Worm (Caenorhabditis elegans) whole organism, dauer: ENCODE measurements around the gene C27H6.8.
"Not testable (repeated sequence)": the region's sequence is repeated elsewhere in the genome, so short reads cannot be mapped to it uniquely, and the experiment has no call there.

Source experiments
- unc-62 ChIP-seq: sonication (generic microtip); optimal IDR thresholded peaks from 2 replicates; lab custom pipeline; 2017; ENCODE audit warnings: missing biosample characterization, missing genetic modification reagents, missing genetic modification characterization

Gene C27H6.8

DNA sequence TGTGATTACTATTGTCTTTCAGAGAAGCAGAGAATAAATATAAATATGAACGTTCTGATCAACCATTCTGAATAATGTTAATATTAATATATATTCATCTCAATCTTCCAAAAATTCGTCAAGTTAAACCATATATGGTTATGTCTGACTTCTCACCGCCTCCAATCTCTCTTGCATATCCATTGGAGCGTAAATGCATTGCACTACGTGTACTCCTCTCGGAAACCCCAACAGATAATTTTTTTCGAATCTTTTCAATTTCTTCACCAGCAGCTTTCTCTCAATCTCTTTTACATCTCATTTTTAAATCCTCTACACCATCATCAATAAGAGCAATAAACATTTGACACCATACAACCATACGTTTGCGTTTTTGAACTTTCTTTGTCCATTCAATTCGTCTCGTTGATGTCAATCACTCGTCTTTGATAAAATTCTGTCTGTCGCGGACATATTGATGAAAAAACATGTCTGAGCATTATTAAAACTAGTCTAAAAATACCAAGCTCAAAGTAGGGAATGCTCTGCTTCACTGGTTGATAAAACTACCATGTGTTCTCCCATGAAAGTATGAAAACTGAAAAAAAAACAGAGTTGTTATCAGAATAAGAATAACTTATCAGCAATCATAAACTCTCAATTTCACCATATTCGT lies 15.9 kb upstream of the C27H6.8 start:
- no peak for TF ChIP-seq unc-62 (GFP tag; lab: Kevin White, UChicago)

DNA sequence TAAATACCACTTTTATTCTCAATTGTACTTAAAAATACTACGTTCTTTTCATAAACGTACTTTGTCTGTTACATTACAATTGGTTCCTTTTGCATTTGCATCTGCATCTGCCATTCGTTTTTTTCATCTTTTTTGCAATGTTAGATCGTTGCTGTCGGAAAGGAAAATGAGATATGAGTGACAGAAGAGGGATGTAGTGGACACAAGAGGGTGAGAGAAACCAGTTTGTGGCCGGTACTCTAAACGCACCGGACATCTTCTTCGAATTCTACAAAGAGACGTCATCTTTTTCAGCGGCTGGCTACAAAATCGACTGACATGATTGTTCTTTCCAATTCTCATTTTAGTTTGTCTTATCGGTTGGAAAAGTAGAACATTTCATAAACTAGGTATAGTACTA lies 15.1 kb upstream of the C27H6.8 start:
- TF ChIP-seq unc-62 (GFP tag; lab: Kevin White, UChicago): no peak

DNA sequence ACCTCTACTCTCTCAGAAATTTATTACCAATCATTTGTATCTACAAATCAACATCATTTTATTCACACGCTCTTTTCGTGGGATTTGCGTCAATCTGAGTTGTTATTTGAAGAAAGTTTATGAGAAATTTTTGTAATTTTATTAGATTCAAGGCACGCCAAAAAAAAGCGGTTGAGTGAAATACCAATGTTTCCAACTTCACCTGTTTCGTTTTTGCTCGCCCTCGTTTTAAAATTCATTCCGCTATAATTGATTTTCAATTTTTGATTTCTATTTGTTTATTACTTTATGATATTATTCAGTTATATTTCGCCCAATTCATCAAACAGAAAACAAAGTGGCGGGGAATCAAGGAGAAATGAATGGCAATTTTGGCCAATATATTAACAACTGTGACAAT lies 13.2 kb upstream of the C27H6.8 start, which contains the start of gene K08H10.10:
K08H10.10 (plus strand) TSS at position 301 of the 400 bp plus-strand sequence.
- TF ChIP-seq unc-62 (GFP tag; lab: Kevin White, UChicago): no peak

DNA sequence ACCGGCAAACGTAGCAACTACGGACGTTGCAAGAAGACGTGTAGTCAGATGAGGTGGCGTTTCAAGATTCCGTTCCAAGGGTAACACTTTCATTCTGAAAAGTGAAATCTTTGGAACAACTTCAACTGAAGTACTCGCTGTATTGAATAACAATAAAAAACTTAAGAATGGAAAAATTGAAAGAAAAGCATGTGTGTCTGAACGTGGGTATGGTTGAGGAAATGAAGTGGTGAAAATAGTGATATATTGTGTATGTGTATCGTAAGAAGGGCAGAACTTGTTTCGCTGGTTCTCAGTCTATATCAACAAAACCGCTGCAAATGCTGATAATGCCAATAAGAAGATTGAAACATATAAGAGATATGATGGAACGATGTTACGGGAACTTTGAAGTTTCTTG lies 8.2 kb upstream of the C27H6.8 start, which contains the start of gene K08H10.6:
K08H10.6 (minus strand) TSS at position 101 of the 400 bp plus-strand sequence.
- TF ChIP-seq unc-62 (GFP tag; lab: Kevin White, UChicago): no peak

DNA sequence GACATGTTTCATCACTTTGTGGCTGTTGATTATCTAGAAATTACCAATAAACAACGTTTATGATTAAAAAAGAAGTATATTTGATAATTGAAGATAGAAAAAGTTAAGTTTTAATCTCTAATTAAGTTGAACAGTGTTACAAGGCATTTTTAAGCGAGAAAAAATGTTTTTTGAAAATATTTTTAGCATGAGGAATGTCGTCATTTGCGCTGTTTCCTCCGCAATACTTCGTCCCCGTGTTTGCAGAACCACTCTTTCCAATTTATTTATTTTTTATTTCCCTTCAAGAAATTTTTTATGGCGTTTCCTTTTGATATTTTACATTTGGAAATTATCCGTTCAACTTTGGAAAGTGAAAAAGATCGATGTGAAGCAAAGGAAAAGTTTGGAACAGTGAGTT lies 4.0 kb upstream of the C27H6.8 start, which contains the start of the genes rde-1 and trpp-6:
rde-1 (minus strand) TSS at position 33 of the 400 bp plus-strand sequence.
trpp-6 (plus strand) TSS at position 286 of the 400 bp plus-strand sequence.
- no peak for TF ChIP-seq unc-62 (GFP tag; lab: Kevin White, UChicago)

DNA sequence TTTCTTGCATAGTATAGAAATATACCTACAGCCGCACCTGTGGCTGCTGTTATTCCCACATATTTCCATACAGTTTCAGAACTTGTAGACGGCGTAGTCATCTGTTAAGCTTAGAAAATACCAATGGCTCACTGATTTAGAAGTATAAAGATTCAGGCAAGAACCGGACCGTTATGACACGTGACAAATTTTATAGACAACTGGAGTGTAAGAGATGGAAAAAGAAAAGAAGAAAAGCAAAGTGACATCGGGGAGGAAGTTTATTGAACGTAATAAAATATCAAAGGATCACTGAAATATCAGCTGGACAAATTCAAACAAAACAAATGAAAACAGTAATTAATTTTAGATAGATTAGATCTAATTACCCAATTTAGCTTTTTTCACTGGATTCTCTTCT lies 1.4 kb downstream of the C27H6.8 start, which contains the start of gene rmd-2:
rmd-2 (minus strand) TSS at position 101 of the 400 bp plus-strand sequence.
- no peak for TF ChIP-seq unc-62 (GFP tag; lab: Kevin White, UChicago)

DNA sequence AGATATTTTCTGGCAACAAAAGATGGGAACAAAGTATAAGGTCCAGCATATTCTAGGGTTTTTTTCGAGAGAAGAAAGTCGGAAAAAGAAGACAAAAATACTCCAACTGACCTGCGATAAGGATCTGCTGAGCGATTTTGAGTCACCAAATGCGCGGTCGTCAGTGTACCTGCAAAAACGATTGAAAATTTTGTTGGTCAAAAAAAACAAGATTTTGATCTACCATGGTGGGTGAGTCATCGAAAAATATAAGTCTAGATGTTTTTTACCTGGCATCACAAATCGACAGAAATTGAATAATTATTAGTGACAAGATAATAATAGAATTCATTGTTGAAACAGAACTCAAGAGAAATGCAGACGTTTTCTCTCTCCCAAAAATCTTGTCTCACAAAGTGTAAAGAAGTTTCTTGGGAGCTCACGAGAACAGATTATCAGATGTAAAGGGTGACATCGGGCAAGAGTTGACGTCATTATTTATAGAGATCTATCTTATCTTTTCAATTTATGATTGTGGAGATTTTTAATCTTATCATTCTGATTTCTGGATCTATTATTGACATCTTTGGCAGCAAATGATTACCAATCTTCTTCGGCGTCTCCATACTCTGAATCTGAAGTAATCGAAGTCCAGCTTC lies 2.2 kb downstream of the C27H6.8 start:
- no peak for TF ChIP-seq unc-62 (GFP tag; lab: Kevin White, UChicago)

DNA sequence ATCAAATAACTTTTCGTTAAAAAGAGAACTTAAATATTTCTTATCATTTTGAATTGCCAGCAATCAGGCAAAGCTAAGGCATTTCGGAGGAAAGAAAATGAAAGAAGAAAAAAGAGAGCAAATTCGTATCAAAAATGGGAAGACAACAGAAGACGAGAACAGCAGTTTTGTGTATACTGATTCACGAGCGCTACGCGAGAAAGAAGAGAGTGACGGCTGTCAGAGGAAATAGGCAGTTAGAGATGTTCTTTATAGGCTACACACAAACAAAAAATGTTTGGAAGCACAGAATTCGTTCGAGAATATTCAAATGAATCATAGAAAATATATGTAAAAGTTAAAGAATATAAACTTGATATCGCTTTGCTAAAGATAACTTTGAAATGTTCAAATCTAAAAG lies 2.8 kb downstream of the C27H6.8 start:
- TF ChIP-seq unc-62 (GFP tag; lab: Kevin White, UChicago): no peak

DNA sequence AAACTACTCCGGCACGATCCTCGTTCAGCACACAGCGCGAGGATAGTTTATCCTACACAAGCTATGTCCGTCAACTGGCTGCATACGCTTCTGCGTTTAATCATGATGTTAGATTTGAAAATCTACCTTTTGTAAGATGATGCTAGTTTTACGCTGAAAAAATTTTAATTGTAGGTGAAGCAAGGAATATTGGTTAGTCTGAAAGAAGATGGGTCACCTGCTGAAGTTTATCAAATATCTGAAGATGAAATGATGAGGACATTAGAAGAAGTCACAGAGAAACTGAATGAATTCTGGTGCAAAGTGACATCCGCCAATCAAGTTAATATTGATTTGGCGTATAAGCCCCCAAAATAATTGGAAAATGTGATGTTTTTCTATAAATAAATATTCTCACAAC lies 4.1 kb downstream of the C27H6.8 start:
- no peak for TF ChIP-seq unc-62 (GFP tag; lab: Kevin White, UChicago)

DNA sequence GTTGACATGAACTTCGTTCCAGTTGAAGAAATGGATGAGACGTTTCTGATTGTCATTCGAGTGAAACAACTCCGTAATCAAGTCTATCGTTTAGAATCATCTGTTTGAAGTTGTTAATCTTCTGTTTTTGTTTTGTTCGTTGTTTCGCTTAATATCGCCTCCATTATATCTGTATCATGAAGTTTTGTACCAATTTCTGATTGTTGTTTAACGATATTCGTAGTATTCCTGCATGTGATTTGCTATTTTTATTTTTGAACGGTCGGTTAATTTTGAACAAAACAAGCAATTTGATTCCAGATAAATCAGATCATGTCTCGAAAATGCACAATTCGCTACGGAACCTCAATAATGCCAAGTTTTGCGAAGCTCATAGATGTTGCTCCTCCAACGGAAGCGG lies 5.0 kb downstream of the C27H6.8 start, which contains the start of gene C27H6.9:
C27H6.9 (plus strand) TSS at position 301 of the 400 bp plus-strand sequence.
- TF ChIP-seq unc-62 (GFP tag; lab: Kevin White, UChicago): no peak

DNA sequence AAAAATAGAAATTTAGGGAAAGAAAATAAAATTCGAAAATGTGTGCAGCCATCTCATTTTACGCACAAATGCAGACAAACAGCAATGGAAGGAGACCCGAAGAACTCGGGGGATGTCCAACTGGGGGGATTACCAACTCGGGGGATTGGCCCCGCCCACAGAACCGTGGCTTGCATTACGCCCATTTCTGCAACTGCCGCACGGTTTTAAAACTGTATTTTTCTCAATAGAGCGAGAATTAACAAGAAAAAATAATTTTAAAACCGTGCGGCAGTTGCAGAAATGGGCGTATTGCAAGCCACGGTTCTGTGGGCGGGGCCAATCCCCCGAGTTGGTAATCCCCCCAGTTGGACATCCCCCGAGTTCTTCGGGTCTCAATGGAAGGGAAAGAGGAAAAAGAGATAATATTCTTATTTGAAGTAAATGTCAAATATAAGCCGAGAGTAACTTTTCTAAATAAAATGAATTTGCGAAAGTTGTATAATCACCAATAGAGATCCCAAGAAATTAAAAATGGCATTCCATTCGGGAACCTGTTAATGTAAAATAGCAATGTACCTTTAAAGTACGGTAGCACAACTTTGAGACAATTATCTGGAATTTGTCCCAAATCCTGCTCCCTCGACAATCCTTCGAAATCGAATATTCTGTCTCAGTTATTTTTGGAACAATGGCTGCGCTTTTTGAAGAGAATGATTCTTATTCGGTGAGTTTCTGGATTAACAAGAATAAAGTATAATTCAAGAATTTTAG lies 6.7 kb downstream of the C27H6.8 start, which contains the start of the genes ruvb-1 and tofu-1:
ruvb-1 (minus strand) TSS at position 72 of the 753 bp plus-strand sequence.
tofu-1 (plus strand) TSS at position 417 of the 753 bp plus-strand sequence.
- TF ChIP-seq unc-62 (GFP tag; lab: Kevin White, UChicago): not testable (repeated sequence)

DNA sequence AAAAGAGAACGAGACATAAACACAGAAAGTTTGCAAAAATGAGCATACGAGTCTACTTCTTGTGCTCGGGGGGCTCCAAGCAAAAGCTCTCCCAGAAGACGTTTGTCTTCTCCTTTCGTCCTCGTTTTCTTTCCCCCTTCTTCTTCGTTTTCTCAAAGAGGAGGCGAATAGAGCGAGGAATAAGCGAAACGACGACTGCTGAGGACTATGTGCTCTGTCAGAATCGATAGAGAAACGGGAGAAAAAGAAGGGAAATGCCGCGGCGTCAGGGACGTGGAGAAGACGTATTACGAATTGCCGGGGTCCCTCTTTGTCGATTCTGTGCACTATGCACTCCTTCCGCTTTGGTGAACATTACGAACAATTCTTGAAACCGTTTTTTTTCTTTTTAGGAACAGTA lies 9.2 kb downstream of the C27H6.8 start:
- no peak for TF ChIP-seq unc-62 (GFP tag; lab: Kevin White, UChicago)

DNA sequence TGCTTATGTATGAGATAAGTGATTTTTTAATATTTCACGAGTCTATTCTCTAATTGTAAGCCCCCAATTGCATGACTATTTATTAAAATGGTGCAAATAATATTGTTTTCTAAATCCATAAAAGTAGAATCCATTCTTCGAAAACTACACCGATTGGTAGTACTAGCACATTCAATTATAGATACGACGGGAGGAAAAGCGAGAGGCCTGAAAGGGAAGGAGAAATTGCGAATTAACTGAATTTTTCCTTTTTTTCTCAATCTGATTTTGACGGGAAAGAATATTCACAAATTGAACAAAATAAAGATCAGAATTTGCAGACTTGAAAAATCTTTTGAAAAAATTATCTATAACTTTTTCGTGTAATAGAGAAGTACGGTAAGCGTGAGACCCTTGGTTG lies 10.4 kb downstream of the C27H6.8 start:
- no peak for TF ChIP-seq unc-62 (GFP tag; lab: Kevin White, UChicago)

DNA sequence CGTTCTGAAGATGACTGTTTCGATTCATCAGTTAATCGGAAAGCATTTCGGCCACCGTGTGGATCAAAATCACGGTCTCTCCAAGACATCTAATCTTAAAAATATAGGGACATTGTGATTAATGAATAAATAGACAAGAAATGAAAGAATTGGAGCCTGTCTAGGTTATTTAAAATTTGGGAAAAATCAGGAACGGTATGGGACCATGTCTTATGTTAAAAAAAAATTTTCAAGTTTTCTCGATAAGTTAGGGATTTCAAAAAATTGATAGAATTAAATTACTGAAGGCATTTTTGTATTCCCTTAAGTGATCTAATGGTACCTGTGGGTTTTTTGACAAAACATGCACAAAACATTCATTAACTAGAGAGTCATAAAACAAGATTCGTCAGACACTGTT lies 11.4 kb downstream of the C27H6.8 start, which contains the start of gene unc-41:
unc-41 (minus strand) TSS at position 101 of the 400 bp plus-strand sequence.
- TF ChIP-seq unc-62 (GFP tag; lab: Kevin White, UChicago): no peak

DNA sequence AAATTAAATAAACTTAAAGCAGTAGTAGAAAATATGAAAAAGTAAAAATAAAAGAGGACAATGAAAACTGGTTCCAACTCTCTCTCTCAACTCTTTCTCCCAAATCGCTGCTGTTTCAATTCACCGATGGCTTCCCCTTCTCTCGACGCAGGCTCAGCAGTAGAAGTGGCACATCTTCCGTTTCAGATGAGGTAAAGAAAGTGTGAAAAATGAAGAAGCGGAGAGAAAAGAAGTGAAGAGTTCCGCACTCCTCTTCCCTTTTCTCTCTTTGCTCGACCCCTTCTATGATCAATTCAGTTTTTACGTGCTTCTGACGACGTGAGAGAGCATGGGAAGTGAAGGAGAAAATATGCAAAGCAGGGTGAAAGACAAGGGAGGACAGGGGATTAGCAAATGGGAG lies 13.3 kb downstream of the C27H6.8 start:
- no peak for TF ChIP-seq unc-62 (GFP tag; lab: Kevin White, UChicago)
